Fruit fly (Drosophila melanogaster) whole organism, embryonic: ENCODE results near the gene CG12773.

Experiments used
- Ada2b ChIP-seq: fragments of 200-800 bp; sonication (Bioruptor generic); IDR thresholded peaks from 2 replicates; pipeline ENCODE4 v1.3.6; 2022; ENCODE audit warnings: missing biosample characterization, missing genetic modification characterization
- Atf-2 ChIP-seq: fragments of 200-800 bp; sonication (Bioruptor generic); optimal IDR thresholded peaks from 2 replicates; lab custom pipeline; 2016; ENCODE audit warnings: missing biosample characterization, missing genetic modification characterization
- B-H2 ChIP-seq: fragments of 200-800 bp; sonication (Bioruptor generic); optimal IDR thresholded peaks from 2 replicates; lab custom pipeline; 2018; ENCODE audit warnings: missing biosample characterization, mild to moderate bottlenecking, missing genetic modification characterization
- CG10209 ChIP-seq: fragments of 200-800 bp; sonication (Bioruptor generic); optimal IDR thresholded peaks from 3 replicates; lab custom pipeline; 2017; ENCODE audit warnings: missing biosample characterization, mild to moderate bottlenecking, missing genetic modification characterization, missing genetic modification reagents
- CG10565 ChIP-seq: fragments of 200-800 bp; sonication (Bioruptor generic); optimal IDR thresholded peaks from 3 replicates; lab custom pipeline; 2016; ENCODE audit warnings: missing biosample characterization, mild to moderate bottlenecking, missing genetic modification characterization
- CG11398 ChIP-seq: fragments of 200-800 bp; sonication (Bioruptor generic); optimal IDR thresholded peaks from 2 replicates; lab custom pipeline; 2016; ENCODE audit warnings: missing biosample characterization, missing genetic modification characterization
- CG11723 ChIP-seq: fragments of 200-800 bp; sonication (Bioruptor generic); optimal IDR thresholded peaks from 2 replicates; lab custom pipeline; 2017; ENCODE audit warnings: missing biosample characterization, mild to moderate bottlenecking, missing genetic modification characterization
- CG12236 ChIP-seq: fragments of 200-800 bp; sonication (Bioruptor generic); optimal IDR thresholded peaks from 2 replicates; lab custom pipeline; 2016; ENCODE audit warnings: missing biosample characterization, missing genetic modification characterization
- CG13287 ChIP-seq: fragments of 200-800 bp; sonication (Bioruptor generic); IDR thresholded peaks from 2 replicates; pipeline ENCODE4 v1.3.6; 2022; ENCODE audit warnings: missing biosample characterization, missing genetic modification characterization; ENCODE audit not compliant: partially characterized antibody
- CG13296 ChIP-seq: fragments of 200-800 bp; sonication (Bioruptor generic); optimal IDR thresholded peaks from 3 replicates; lab custom pipeline; 2018; ENCODE audit warnings: missing biosample characterization, mild to moderate bottlenecking, missing genetic modification characterization
- CG14050 ChIP-seq: fragments of 200-800 bp; sonication (Bioruptor generic); IDR thresholded peaks from 3 replicates; pipeline ENCODE4 v1.3.6; 2022; ENCODE audit warnings: missing biosample characterization, missing genetic modification characterization
- CG14860 ChIP-seq: fragments of 200-800 bp; sonication (Bioruptor generic); IDR thresholded peaks from 3 replicates; pipeline ENCODE4 v1.3.6; 2022; ENCODE audit warnings: missing biosample characterization, missing genetic modification characterization; ENCODE audit not compliant: partially characterized antibody
- CG16863 ChIP-seq: fragments of 200-800 bp; sonication (Bioruptor generic); optimal IDR thresholded peaks from 3 replicates; lab custom pipeline; 2016; ENCODE audit warnings: missing biosample characterization, missing genetic modification characterization
- CG17359 ChIP-seq: fragments of 200-800 bp; sonication (Bioruptor generic); optimal IDR thresholded peaks from 3 replicates; lab custom pipeline; 2018; ENCODE audit warnings: missing biosample characterization, mild to moderate bottlenecking, missing genetic modification characterization, moderate library complexity
- CG17612 ChIP-seq: fragments of 200-800 bp; sonication (Bioruptor generic); IDR thresholded peaks from 2 replicates; pipeline ENCODE4 v1.3.6; 2022; ENCODE audit warnings: missing biosample characterization, missing genetic modification characterization
- CG17829 ChIP-seq: fragments of 200-800 bp; optimal IDR thresholded peaks from 2 replicates; lab custom pipeline; 2019; ENCODE audit warnings: missing biosample characterization, mild to moderate bottlenecking, missing genetic modification characterization, moderate library complexity
- CG17912 ChIP-seq: fragments of 200-800 bp; sonication (Bioruptor generic); optimal IDR thresholded peaks from 2 replicates; lab custom pipeline; 2018; ENCODE audit warnings: missing biosample characterization, mild to moderate bottlenecking, missing genetic modification characterization
- CG32767 ChIP-seq: fragments of 200-800 bp; sonication (Bioruptor generic); IDR thresholded peaks from 2 replicates; pipeline ENCODE4 v1.3.6; 2022; ENCODE audit warnings: missing biosample characterization, missing genetic modification characterization
- CG4707 ChIP-seq: fragments of 200-800 bp; sonication (Bioruptor generic); optimal IDR thresholded peaks from 2 replicates; lab custom pipeline; 2018; ENCODE audit warnings: missing biosample characterization, mild to moderate bottlenecking, missing genetic modification characterization, moderate library complexity
- CTCF ChIP-seq: fragments of 200-800 bp; sonication (Bioruptor generic); optimal IDR thresholded peaks from 2 replicates; lab custom pipeline; 2017; ENCODE audit warnings: missing biosample characterization, mild to moderate bottlenecking, missing genetic modification characterization, moderate library complexity
- Camta ChIP-seq: fragments of 200-800 bp; sonication (Bioruptor generic); optimal IDR thresholded peaks from 2 replicates; lab custom pipeline; 2016; ENCODE audit warnings: missing biosample characterization, missing genetic modification characterization
- CkIIα-i1 ChIP-seq: fragments of 200-800 bp; sonication (Bioruptor generic); IDR thresholded peaks from 2 replicates; pipeline ENCODE4 v1.3.6; 2022; ENCODE audit warnings: missing biosample characterization, missing genetic modification characterization
- Dad ChIP-seq: fragments of 200-800 bp; sonication (Bioruptor generic); optimal IDR thresholded peaks from 3 replicates; lab custom pipeline; 2016; ENCODE audit warnings: missing biosample characterization, missing genetic modification characterization
- Dp ChIP-seq: fragments of 200-800 bp; sonication (Bioruptor generic); optimal IDR thresholded peaks from 2 replicates; lab custom pipeline; 2018; ENCODE audit warnings: missing biosample characterization, mild to moderate bottlenecking, missing genetic modification characterization, moderate library complexity
- Elba2 ChIP-seq: fragments of 200-800 bp; sonication (Bioruptor generic); optimal IDR thresholded peaks from 3 replicates; lab custom pipeline; 2016; ENCODE audit warnings: missing biosample characterization, missing genetic modification characterization
- GATAe ChIP-seq: fragments of 200-800 bp; sonication (Bioruptor generic); conservative IDR thresholded peaks from 2 replicates; pipeline ENCODE4 v1.3.6; 2022; ENCODE audit warnings: missing biosample characterization, missing genetic modification characterization
- HmgD ChIP-seq: fragments of 200-800 bp; sonication (Bioruptor generic); optimal IDR thresholded peaks from 3 replicates; lab custom pipeline; 2016; ENCODE audit warnings: missing biosample characterization, missing genetic modification characterization
- MBD-R2 ChIP-seq: fragments of 200-800 bp; sonication (Bioruptor generic); IDR thresholded peaks from 2 replicates; pipeline ENCODE4 v1.3.6; 2022; ENCODE audit warnings: missing biosample characterization, missing genetic modification characterization
- Max ChIP-seq: fragments of 200-800 bp; sonication (Bioruptor generic); optimal IDR thresholded peaks from 2 replicates; lab custom pipeline; 2016; ENCODE audit warnings: missing biosample characterization, mild to moderate bottlenecking, missing genetic modification characterization
- Side ChIP-seq: fragments of 200-800 bp; sonication (Bioruptor generic); optimal IDR thresholded peaks from 2 replicates; lab custom pipeline; 2016; ENCODE audit warnings: missing biosample characterization, missing genetic modification characterization
- Tbp ChIP-seq: fragments of >200 bp; optimal IDR thresholded peaks from 2 replicates; lab custom pipeline; 2018; ENCODE audit warnings: missing biosample characterization, missing genetic modification characterization
- al ChIP-seq: fragments of 200-800 bp; sonication (Bioruptor generic); IDR thresholded peaks from 2 replicates; pipeline ENCODE4 v1.3.6; 2022; ENCODE audit warnings: missing biosample characterization, missing genetic modification characterization
- aop ChIP-seq: fragments of 200-800 bp; sonication (Bioruptor generic); IDR thresholded peaks from 2 replicates; pipeline ENCODE4 v1.3.6; 2022; ENCODE audit warnings: missing biosample characterization, missing genetic modification characterization
- ato ChIP-seq: fragments of 200-800 bp; sonication (Bioruptor generic); IDR thresholded peaks from 2 replicates; pipeline ENCODE4 v1.3.6; 2022; ENCODE audit warnings: missing biosample characterization, missing genetic modification characterization; ENCODE audit not compliant: partially characterized antibody
- bowl ChIP-seq: fragments of 200-800 bp; sonication (Bioruptor generic); IDR thresholded peaks from 2 replicates; pipeline ENCODE4 v1.3.6; 2022; ENCODE audit warnings: missing biosample characterization, missing genetic modification characterization
- dpn ChIP-seq, 2 experiments: fragments of 200-800 bp; sonication (Bioruptor generic); optimal IDR thresholded peaks; 3 replicates each; lab custom pipeline; 2016; ENCODE audit warnings: missing biosample characterization in 2 of 2, missing genetic modification characterization in 2 of 2
- exex ChIP-seq: fragments of 200-800 bp; sonication (Bioruptor generic); optimal IDR thresholded peaks from 4 replicates; lab custom pipeline; 2018; ENCODE audit warnings: missing biosample characterization, mild to moderate bottlenecking, missing genetic modification characterization, moderate library complexity
- gt ChIP-seq: fragments of 200-800 bp; sonication (Bioruptor generic); IDR thresholded peaks from 2 replicates; pipeline ENCODE4 v1.3.6; 2022; ENCODE audit warnings: missing biosample characterization, missing genetic modification characterization
- ind ChIP-seq: fragments of 200-800 bp; sonication (Bioruptor generic); optimal IDR thresholded peaks from 3 replicates; lab custom pipeline; 2016; ENCODE audit warnings: missing biosample characterization, missing genetic modification characterization
- lov ChIP-seq, 2 experiments: fragments of 200-800 bp in 1 of 2; fragments of >200 bp in 1 of 2; sonication (Bioruptor generic) in 1 of 2; IDR thresholded peaks in 1 of 2; optimal IDR thresholded peaks in 1 of 2; 2 replicates in 1 of 2; 3 replicates in 1 of 2; pipeline versions ENCODE4 v1.3.6 to Lab custom; 2017 to 2022; ENCODE audit warnings: missing biosample characterization in 1 of 2, missing genetic modification characterization in 1 of 2
- pan ChIP-seq, 4 experiments: fragments of >200 bp in 3 of 4; fragments of 200-800 bp in 1 of 4; sonication (Bioruptor generic) in 1 of 4; optimal IDR thresholded peaks in 3 of 4; IDR thresholded peaks in 1 of 4; 2 replicates each; pipeline versions ENCODE4 v1.3.6 to Lab custom; 2017 to 2022; ENCODE audit warnings: missing biosample characterization in 2 of 4, missing genetic modification characterization in 2 of 4, mixed read lengths in 1 of 4
- psq ChIP-seq: fragments of 200-800 bp; sonication (Bioruptor generic); optimal IDR thresholded peaks from 2 replicates; lab custom pipeline; 2017; ENCODE audit warnings: missing biosample characterization, missing genetic modification characterization
- ranshi ChIP-seq: fragments of 200-800 bp; sonication (Bioruptor generic); IDR thresholded peaks from 2 replicates; pipeline ENCODE4 v1.3.6; 2022; ENCODE audit warnings: missing biosample characterization, missing genetic modification characterization
- repo ChIP-seq: fragments of 200-800 bp; sonication (Bioruptor generic); optimal IDR thresholded peaks from 2 replicates; lab custom pipeline; 2016; ENCODE audit warnings: missing biosample characterization, missing genetic modification characterization
- salm ChIP-seq: fragments of 200-800 bp; sonication (Bioruptor generic); optimal IDR thresholded peaks from 2 replicates; lab custom pipeline; 2018; ENCODE audit warnings: missing biosample characterization, mild to moderate bottlenecking, missing genetic modification characterization
- sima ChIP-seq: fragments of 200-800 bp; sonication (Bioruptor generic); optimal IDR thresholded peaks from 2 replicates; lab custom pipeline; 2016; ENCODE audit warnings: missing biosample characterization, missing genetic modification characterization
- slbo ChIP-seq: fragments of 200-800 bp; sonication (Bioruptor generic); IDR thresholded peaks from 2 replicates; pipeline ENCODE4 v1.3.6; 2022; ENCODE audit warnings: missing biosample characterization, missing genetic modification characterization
- toy ChIP-seq: fragments of 200-800 bp; sonication (Bioruptor generic); IDR thresholded peaks from 2 replicates; pipeline ENCODE4 v1.3.6; 2022; ENCODE audit warnings: missing biosample characterization, missing genetic modification characterization
- wor ChIP-seq: fragments of 200-800 bp; sonication (Bioruptor generic); IDR thresholded peaks from 2 replicates; pipeline ENCODE4 v1.3.6; 2022; ENCODE audit warnings: missing biosample characterization, missing genetic modification characterization

CG12773 gene

dm6 chrX:1399056-1400003 lies 45.5 kb upstream of the CG12773 start (continued):
- TF ChIP-seq CG14050 (GFP tag; lab: Robert Waterston, UW) (no peak), CG17912 (GFP tag; lab: Kevin White, UChicago) (peak; percentile 4), psq (GFP tag; lab: Kevin White, UChicago) (no peak), CG32767 (GFP tag; lab: Robert Waterston, UW) (no peak; the same call in 1 of the 2 replicates), toy (GFP tag; lab: Robert Waterston, UW) (no peak), bowl (GFP tag; lab: Robert Waterston, UW) (no peak), repo (GFP tag; lab: Kevin White, UChicago) (no peak), CTCF (GFP tag; lab: Kevin White, UChicago) (peak; percentile 60), slbo (GFP tag; lab: Robert Waterston, UW) (no peak), CG12236 (GFP tag; lab: Kevin White, UChicago) (no peak), CG11398 (GFP tag; lab: Kevin White, UChicago) (no peak), HmgD (GFP tag; lab: Kevin White, UChicago) (peak; percentile 84), CG17359 (tag; lab: Kevin White, UChicago) (no peak), CG16863 (GFP tag; lab: Kevin White, UChicago) (no peak), gt (GFP tag; lab: Robert Waterston, UW) (no peak), CG17612 (GFP tag; lab: Robert Waterston, UW) (no peak), Max (no peak), ato (peak; percentile 43; the same call in 1 of the 2 replicates), Side (GFP tag; lab: Kevin White, UChicago) (no peak), Camta (GFP tag; lab: Kevin White, UChicago) (no peak), sima (GFP tag; lab: Kevin White, UChicago) (no peak), Tbp (no peak), lov (optimal IDR thresholded peaks at IDR 0.05; lab: Kevin White, UChicago) (no peak), lov (GFP tag; IDR thresholded peaks at IDR 0.05; lab: Robert Waterston, UW) (peak; percentile 80; the same call in 1 of the 3 replicates), Atf-2 (GFP tag; lab: Kevin White, UChicago) (no peak), Dp (GFP tag; lab: Kevin White, UChicago) (peak; percentile 75), pan (optimal IDR thresholded peaks at IDR 0.05; lab: Kevin White, UChicago) (no peak), pan (GFP tag; optimal IDR thresholded peaks at IDR 0.05 in 1 of 2, IDR thresholded peaks at IDR 0.05 in 1 of 2) (no peak), Dad (peak; percentile 3), B-H2 (GFP tag; lab: Kevin White, UChicago) (no peak), aop (peak; percentile 8; the same call in 1 of the 2 replicates), CG10565 (GFP tag; lab: Kevin White, UChicago) (no peak), CG4707 (GFP tag; lab: Kevin White, UChicago) (no peak), al (GFP tag; lab: Robert Waterston, UW) (no peak), Ada2b (GFP tag; lab: Robert Waterston, UW) (no peak), Elba2 (peak; percentile 12), wor (no peak), dpn (GFP tag; optimal IDR thresholded peaks at IDR 0.05; lab: Kevin White, UChicago) (peak in 1 of 2 experiments; percentile 13), CG14860 (GFP tag; lab: Robert Waterston, UW) (peak; percentile 33; the same call in 1 of the 3 replicates), CkIIα-i1 (GFP tag; lab: Robert Waterston, UW) (no peak), GATAe (no peak), CG11723 (GFP tag; lab: Kevin White, UChicago) (peak; percentile 27), CG10209 (GFP tag; lab: Kevin White, UChicago) (no peak), MBD-R2 (GFP tag; lab: Robert Waterston, UW) (peak; percentile 26; the same call in 1 of the 2 replicates), ranshi (GFP tag; lab: Robert Waterston, UW) (no peak), exex (tag; lab: Kevin White, UChicago) (no peak), CG13296 (no peak), CG17829 (tag; lab: Kevin White, UChicago) (peak; percentile 36), CG13287 (GFP tag; lab: Robert Waterston, UW) (peak; percentile 38; the same call in 1 of the 2 replicates), salm (tag; lab: Kevin White, UChicago) (no peak), ind (GFP tag; lab: Kevin White, UChicago) (no peak)
